Worm (Caenorhabditis elegans): ENCODE measurements around the gene pam-1.

The pam-1 gene

ce11 chrIV:7580062-7580614 lies 29.5 kb upstream of the pam-1 start, which contains the start of the genes cec-5 and nol-10 (continued):
- TF ChIP-seq nhr-76 (tag; optimal IDR thresholded peaks at IDR 0.05) (no peak), ceh-90 (tag; optimal IDR thresholded peaks at IDR 0.05) (no peak), unc-30 (tag; optimal IDR thresholded peaks at IDR 0.05) (no peak), lin-39 (tag; optimal IDR thresholded peaks at IDR 0.05) (no peak), C04F5.9 (tag; optimal IDR thresholded peaks at IDR 0.05) (no peak), ceh-82 (tag; optimal IDR thresholded peaks at IDR 0.05) (peak; percentile 12 to 66 (median 54)), mef-2 (tag; optimal IDR thresholded peaks at IDR 0.05) (no peak), dpl-1 (GFP tag; optimal IDR thresholded peaks at IDR 0.05) (peak; percentile 67 to 80 (median 74)), mep-1 (tag; optimal IDR thresholded peaks at IDR 0.05) (peak; percentile 76), zip-4 (GFP tag; optimal IDR thresholded peaks at IDR 0.05) (no peak), nhr-19 (GFP tag; conservative IDR thresholded peaks at IDR 0.05) (peak; percentile 44), ets-5 (GFP tag; IDR thresholded peaks at IDR 0.05) (no peak), ceh-8 (GFP tag; optimal IDR thresholded peaks at IDR 0.05) (no peak), sox-4 (tag; optimal IDR thresholded peaks at IDR 0.05) (no peak), nhr-28 (tag; optimal IDR thresholded peaks at IDR 0.05) (no peak), irx-1 (tag; optimal IDR thresholded peaks at IDR 0.05) (peak; percentile 12), unc-86 (tag; optimal IDR thresholded peaks at IDR 0.05) (peak; percentile 57), C16A3.4 (tag; optimal IDR thresholded peaks at IDR 0.05) (peak; percentile 79), elt-2 (tag; optimal IDR thresholded peaks at IDR 0.05) (peak; percentile 48), efl-1 (optimal IDR thresholded peaks at IDR 0.05) (peak; percentile 78 to 81), efl-1 (GFP tag; optimal IDR thresholded peaks at IDR 0.05 in 1 of 2) (peak; percentile 75 to 96), lin-15B (tag; optimal IDR thresholded peaks at IDR 0.05) (peak; percentile 81), fkh-8 (tag; optimal IDR thresholded peaks at IDR 0.05) (peak; percentile 71), aha-1 (tag; optimal IDR thresholded peaks at IDR 0.05) (no peak), C34B4.2 (tag; optimal IDR thresholded peaks at IDR 0.05) (no peak), skn-1 (tag; optimal IDR thresholded peaks at IDR 0.05) (peak; percentile 40), lin-13 (GFP tag; optimal IDR thresholded peaks at IDR 0.05) (peak; percentile 73), xbp-1 (tag; optimal IDR thresholded peaks at IDR 0.05) (peak; percentile 71), tbx-2 (tag; optimal IDR thresholded peaks at IDR 0.05) (peak; percentile 73), nhr-12 (tag; optimal IDR thresholded peaks at IDR 0.05) (no peak), fkh-10 (GFP tag; optimal IDR thresholded peaks at IDR 0.05) (peak; percentile 3), rnt-1 (tag; optimal IDR thresholded peaks at IDR 0.05) (peak; percentile 42), aly-2 (tag; optimal IDR thresholded peaks at IDR 0.05) (no peak)

- TF ChIP-seq ztf-4 (tag; optimal IDR thresholded peaks at IDR 0.05), result no peak
- TF ChIP-seq rnt-1 (tag; optimal IDR thresholded peaks at IDR 0.05), result no peak
- no peak for TF ChIP-seq fos-1 (tag; optimal IDR thresholded peaks at IDR 0.05)
- TF ChIP-seq alr-1 (tag; optimal IDR thresholded peaks at IDR 0.05; ENCODE audit: borderline replicate concordance), result no peak
- TF ChIP-seq Y116A8C.19 (tag; optimal IDR thresholded peaks at IDR 0.05; ENCODE audit: borderline replicate concordance), result no peak
- TF ChIP-seq vab-15 (tag; optimal IDR thresholded peaks at IDR 0.05), result no peak
- no peak for TF ChIP-seq egl-27 (tag; optimal IDR thresholded peaks at IDR 0.05)
- TF ChIP-seq ceh-88 (GFP tag; IDR thresholded peaks at IDR 0.05), result no peak
- no peak for TF ChIP-seq snpc-4 (tag; optimal IDR thresholded peaks at IDR 0.05)
- TF ChIP-seq nhr-77 (tag; optimal IDR thresholded peaks at IDR 0.05), result no peak
- TF ChIP-seq pax-3 (tag; optimal IDR thresholded peaks at IDR 0.05), result no peak
- TF ChIP-seq hlh-17 (GFP tag; optimal IDR thresholded peaks at IDR 0.05; ENCODE audit: borderline replicate concordance), result no peak
- TF ChIP-seq elt-3 (tag; optimal IDR thresholded peaks at IDR 0.05), result no peak
- no peak for TF ChIP-seq ceh-90 (tag; optimal IDR thresholded peaks at IDR 0.05)
- TF ChIP-seq nhr-12 (tag; optimal IDR thresholded peaks at IDR 0.05), result no peak
- no peak for TF ChIP-seq unc-62 (GFP tag; optimal IDR thresholded peaks at IDR 0.05)
- TF ChIP-seq swsn-7 (tag; optimal IDR thresholded peaks at IDR 0.05), result no peak
- no peak for TF ChIP-seq unc-98 (GFP tag; IDR thresholded peaks at IDR 0.05)
Observed at ce11 chrIV:7578281-7578680, 27.7 kb upstream of the pam-1 start, which contains the start of gene F32E10.5. Gene F32E10.5 (minus strand): TSS chrIV:7578381.

All from whole organism, L1 larva.